Worm (Caenorhabditis elegans): ENCODE data around the gene nuo-4.

DNA sequence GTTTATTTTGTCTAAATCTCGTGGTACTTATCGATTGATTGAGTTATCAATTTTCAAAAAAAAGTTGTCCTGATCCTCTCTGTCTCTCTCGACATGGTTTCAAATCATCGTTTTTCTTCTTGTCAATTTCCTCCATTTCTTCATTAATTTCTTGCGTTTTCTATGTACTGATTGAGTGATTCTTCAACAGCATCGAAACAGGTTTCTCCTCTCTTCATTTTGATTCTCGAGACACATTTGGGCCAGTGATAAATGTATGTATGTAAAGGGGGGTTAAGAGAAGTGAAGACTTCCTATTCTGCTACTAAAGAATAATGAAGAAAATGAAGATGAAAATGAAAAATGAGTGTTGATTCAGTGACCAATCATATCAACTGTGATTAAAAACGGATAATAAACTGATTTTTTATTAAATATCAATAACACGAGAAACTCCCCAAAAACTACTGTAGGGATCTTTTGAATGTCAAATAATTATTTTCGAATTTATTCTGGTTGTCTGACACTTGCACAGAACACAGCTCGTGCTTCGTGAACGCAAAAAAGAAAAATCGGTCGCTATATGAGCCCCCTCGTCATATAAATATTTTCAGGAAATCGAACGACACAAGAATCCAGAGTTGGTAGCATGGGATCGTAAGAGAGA is 44.6 kb upstream of the nuo-4 start:
- TF ChIP-seq R02D3.7 (tag; optimal IDR thresholded peaks at IDR 0.05) (no peak), aly-2 (tag; optimal IDR thresholded peaks at IDR 0.05) (no peak), mab-5 (tag; optimal IDR thresholded peaks at IDR 0.05) (no peak), lsy-2 (tag; optimal IDR thresholded peaks at IDR 0.05) (peak in 1 of 2 experiments; percentile 20), skn-1 (tag; optimal IDR thresholded peaks at IDR 0.05) (no peak), blmp-1 (tag; optimal IDR thresholded peaks at IDR 0.05; ENCODE audit: insufficient read depth) (peak; percentile 6), elt-3 (tag; optimal IDR thresholded peaks at IDR 0.05) (no peak), nhr-23 (tag; optimal IDR thresholded peaks at IDR 0.05) (no peak)

Measured in whole organism, L2 larva.